Fruit fly (Drosophila melanogaster) whole organism, prepupa: ENCODE measurements around the gene Mst77F.

Experiments
- Blimp-1 ChIP-seq: fragments of 200-800 bp; sonication (Bioruptor generic); optimal IDR thresholded peaks from 3 replicates; lab custom pipeline; 2017; ENCODE audit warnings: missing biosample characterization, missing genetic modification characterization, mild to moderate bottlenecking, moderate library complexity, missing genetic modification reagents
- CG10631 ChIP-seq: fragments of 200-800 bp; sonication (Bioruptor generic); optimal IDR thresholded peaks from 2 replicates; lab custom pipeline; 2016; ENCODE audit warnings: missing biosample characterization, missing genetic modification characterization
- CG10669 ChIP-seq: fragments of 200-800 bp; sonication (Bioruptor generic); optimal IDR thresholded peaks from 3 replicates; lab custom pipeline; 2018; ENCODE audit warnings: missing biosample characterization, mild to moderate bottlenecking, missing genetic modification characterization, moderate library complexity
- CG1621 ChIP-seq: fragments of 200-800 bp; sonication (Bioruptor generic); optimal IDR thresholded peaks from 3 replicates; lab custom pipeline; 2018; ENCODE audit warnings: missing biosample characterization, mild to moderate bottlenecking, missing genetic modification characterization
- CG32006 ChIP-seq: fragments of 200-800 bp; sonication (Bioruptor generic); optimal IDR thresholded peaks from 3 replicates; lab custom pipeline; 2017; ENCODE audit warnings: missing biosample characterization, mild to moderate bottlenecking, missing genetic modification characterization
- CG3919 ChIP-seq: fragments of 200-800 bp; sonication (Bioruptor generic); optimal IDR thresholded peaks from 3 replicates; lab custom pipeline; 2016; ENCODE audit warnings: missing biosample characterization, missing genetic modification characterization
- CG4318 ChIP-seq: fragments of 200-800 bp; sonication (Bioruptor generic); optimal IDR thresholded peaks from 3 replicates; lab custom pipeline; 2017; ENCODE audit warnings: missing biosample characterization, mild to moderate bottlenecking, missing genetic modification characterization
- CG6276 ChIP-seq: fragments of 200-800 bp; sonication (Bioruptor generic); optimal IDR thresholded peaks from 2 replicates; lab custom pipeline; 2017; ENCODE audit warnings: missing biosample characterization, mild to moderate bottlenecking, missing genetic modification characterization
- CG6792 ChIP-seq: fragments of 200-800 bp; sonication (Bioruptor generic); optimal IDR thresholded peaks from 3 replicates; lab custom pipeline; 2016; ENCODE audit warnings: missing biosample characterization, missing genetic modification characterization
- CG6808 ChIP-seq: fragments of 200-800 bp; sonication (Bioruptor generic); optimal IDR thresholded peaks from 3 replicates; lab custom pipeline; 2017; ENCODE audit warnings: missing biosample characterization, missing genetic modification characterization, mild to moderate bottlenecking, moderate library complexity, missing genetic modification reagents
- CG8119 ChIP-seq: fragments of 200-800 bp; sonication (Bioruptor generic); IDR thresholded peaks from 3 replicates; pipeline ENCODE4 v1.3.6; 2022; ENCODE audit warnings: missing biosample characterization, missing genetic modification characterization
- CG8319 ChIP-seq: fragments of 200-800 bp; sonication (Bioruptor generic); optimal IDR thresholded peaks from 3 replicates; lab custom pipeline; 2016; ENCODE audit warnings: missing biosample characterization, missing genetic modification characterization
- CG9139 ChIP-seq: fragments of 200-800 bp; sonication (Bioruptor generic); optimal IDR thresholded peaks from 3 replicates; lab custom pipeline; 2017; ENCODE audit warnings: missing biosample characterization, mild to moderate bottlenecking, missing genetic modification characterization
- Eip75B ChIP-seq: fragments of 200-800 bp; sonication (Bioruptor generic); optimal IDR thresholded peaks from 3 replicates; lab custom pipeline; 2016; ENCODE audit warnings: missing biosample characterization, missing genetic modification characterization
- Eip78C ChIP-seq: fragments of 200-800 bp; sonication (Bioruptor generic); peaks from one replicate; lab custom pipeline; 2016; ENCODE audit warnings: missing biosample characterization, missing genetic modification characterization
- Ets21C ChIP-seq: fragments of 200-800 bp; sonication (Bioruptor generic); optimal IDR thresholded peaks from 3 replicates; lab custom pipeline; 2016; ENCODE audit warnings: missing biosample characterization, missing genetic modification characterization
- Ets96B ChIP-seq: fragments of 200-800 bp; optimal IDR thresholded peaks from 2 replicates; lab custom pipeline; 2019; ENCODE audit warnings: missing biosample characterization, mild to moderate bottlenecking, missing genetic modification characterization, moderate library complexity
- Hr38 ChIP-seq: sonication (Bioruptor generic); optimal IDR thresholded peaks from 2 replicates; lab custom pipeline; 2016; ENCODE audit warnings: missing biosample characterization, missing genetic modification characterization
- Hr4 ChIP-seq: fragments of 200-800 bp; sonication (Bioruptor generic); optimal IDR thresholded peaks from 3 replicates; lab custom pipeline; 2016; ENCODE audit warnings: missing biosample characterization, missing genetic modification characterization
- Lpt ChIP-seq: fragments of 200-800 bp; sonication (Bioruptor generic); optimal IDR thresholded peaks from 3 replicates; lab custom pipeline; 2016; ENCODE audit warnings: missing biosample characterization, missing genetic modification characterization
- Met ChIP-seq: fragments of 200-800 bp; sonication (Bioruptor generic); optimal IDR thresholded peaks from 3 replicates; lab custom pipeline; 2016; ENCODE audit warnings: missing biosample characterization, missing genetic modification characterization
- Smox ChIP-seq: fragments of 200-800 bp; sonication (Bioruptor generic); optimal IDR thresholded peaks from 3 replicates; lab custom pipeline; 2016; ENCODE audit warnings: missing biosample characterization, missing genetic modification characterization
- Sox102F ChIP-seq: fragments of 200-800 bp; sonication (Bioruptor generic); optimal IDR thresholded peaks from 2 replicates; lab custom pipeline; 2016; ENCODE audit warnings: missing biosample characterization, mild to moderate bottlenecking, missing genetic modification characterization
- Sox14 ChIP-seq: fragments of 200-800 bp; sonication (Bioruptor generic); optimal IDR thresholded peaks from 3 replicates; lab custom pipeline; 2016; ENCODE audit warnings: missing biosample characterization, missing genetic modification characterization
- Sox15 ChIP-seq: fragments of 200-800 bp; sonication (Bioruptor generic); optimal IDR thresholded peaks from 3 replicates; lab custom pipeline; 2016; ENCODE audit warnings: missing biosample characterization, missing genetic modification characterization
- achi ChIP-seq: fragments of 200-800 bp; sonication (Bioruptor generic); optimal IDR thresholded peaks from 3 replicates; lab custom pipeline; 2016; ENCODE audit warnings: missing biosample characterization, missing genetic modification characterization
- acj6 ChIP-seq: fragments of 200-800 bp; sonication (Bioruptor generic); optimal IDR thresholded peaks from 3 replicates; lab custom pipeline; 2016; ENCODE audit warnings: missing biosample characterization, missing genetic modification characterization
- dac ChIP-seq: fragments of 200-800 bp; sonication (Bioruptor generic); optimal IDR thresholded peaks from 2 replicates; lab custom pipeline; 2017; ENCODE audit warnings: missing biosample characterization, mild to moderate bottlenecking, missing genetic modification characterization
- dsx ChIP-seq: fragments of 200-800 bp; optimal IDR thresholded peaks from 3 replicates; lab custom pipeline; 2019; ENCODE audit warnings: missing biosample characterization, mild to moderate bottlenecking, missing genetic modification characterization, moderate library complexity; ENCODE audit not compliant: poor library complexity, severe bottlenecking
- esn ChIP-seq: fragments of 200-800 bp; sonication (Bioruptor generic); optimal IDR thresholded peaks from 2 replicates; lab custom pipeline; 2016; ENCODE audit warnings: missing biosample characterization, mild to moderate bottlenecking, missing genetic modification characterization, moderate library complexity
- fkh ChIP-seq: fragments of 200-800 bp; sonication (Bioruptor generic); optimal IDR thresholded peaks from 3 replicates; lab custom pipeline; 2017; ENCODE audit warnings: missing biosample characterization, mild to moderate bottlenecking, missing genetic modification characterization, moderate library complexity
- lz ChIP-seq: fragments of 200-800 bp; sonication (Bioruptor generic); optimal IDR thresholded peaks from 3 replicates; lab custom pipeline; 2016; ENCODE audit warnings: missing biosample characterization, missing genetic modification characterization
- net ChIP-seq: fragments of 200-800 bp; sonication (Bioruptor generic); optimal IDR thresholded peaks from 3 replicates; lab custom pipeline; 2016; ENCODE audit warnings: missing biosample characterization, missing genetic modification characterization
- pdm3 ChIP-seq: fragments of 200-800 bp; sonication (Bioruptor generic); optimal IDR thresholded peaks from 3 replicates; lab custom pipeline; 2016; ENCODE audit warnings: missing biosample characterization, missing genetic modification characterization
- ss ChIP-seq, 2 experiments: fragments of 200-800 bp; sonication (Bioruptor generic); optimal IDR thresholded peaks; 2 replicates in 1 of 2; 3 replicates in 1 of 2; lab custom pipeline; 2017 to 2018; ENCODE audit warnings: mild to moderate bottlenecking in 2 of 2, missing biosample characterization in 2 of 2, missing genetic modification characterization in 2 of 2, moderate library complexity in 1 of 2
- topi ChIP-seq: fragments of 200-800 bp; sonication (Bioruptor generic); optimal IDR thresholded peaks from 3 replicates; lab custom pipeline; 2016; ENCODE audit warnings: missing biosample characterization, missing genetic modification characterization
- vri ChIP-seq: fragments of 200-800 bp; sonication (Bioruptor generic); optimal IDR thresholded peaks from 3 replicates; lab custom pipeline; 2016; ENCODE audit warnings: missing biosample characterization, mild to moderate bottlenecking, missing genetic modification characterization

The Mst77F gene

dm6 chr3L:20798325-20798846 is 19.4 kb downstream of the Mst77F start, which contains the start of the genes CG3698 and tzn (continued):
- TF ChIP-seq dac (GFP tag; lab: Kevin White, UChicago) (peak; percentile 57), Ets21C (GFP tag; lab: Kevin White, UChicago) (no peak), Sox15 (peak; percentile 72), Eip78C (GFP tag; lab: Kevin White, UChicago) (no peak), lz (GFP tag; lab: Kevin White, UChicago) (peak; percentile 86), Lpt (GFP tag; lab: Kevin White, UChicago) (no peak), acj6 (peak; percentile 86), CG6808 (GFP tag; lab: Kevin White, UChicago) (no peak), vri (GFP tag; lab: Kevin White, UChicago) (no peak), Met (no peak), Smox (no peak), Blimp-1 (peak; percentile 61), CG6792 (GFP tag; lab: Kevin White, UChicago) (no peak), net (no peak), CG32006 (GFP tag; lab: Kevin White, UChicago) (no peak), ss (GFP tag; optimal IDR thresholded peaks at IDR 0.05; lab: Kevin White, UChicago) (no peak), Sox14 (GFP tag; lab: Kevin White, UChicago) (no peak), CG8119 (GFP tag; lab: Robert Waterston, UW) (no peak)

DNA sequence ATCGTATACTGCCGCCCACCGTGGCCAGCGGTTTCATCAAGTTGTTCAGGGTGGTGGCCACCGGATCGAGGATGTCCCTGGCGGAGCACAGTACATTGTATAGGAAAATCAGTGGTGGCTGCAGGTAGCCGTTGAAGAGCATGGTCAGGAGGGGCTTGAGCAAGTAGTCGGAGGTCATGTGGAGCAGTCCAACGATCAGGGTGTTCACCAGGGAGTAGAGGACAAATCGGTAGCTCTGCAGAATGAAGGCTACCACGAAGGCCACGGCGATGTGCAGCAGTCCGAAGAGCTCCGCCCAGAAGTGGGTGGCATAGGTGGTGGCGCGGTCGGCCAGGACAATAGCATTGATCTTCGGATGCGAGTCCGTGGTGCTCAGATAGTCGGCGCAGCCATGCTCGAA is 20.4 kb downstream of the Mst77F start:
- no peak for TF ChIP-seq CG9139 (GFP tag; lab: Kevin White, UChicago)
- TF ChIP-seq topi (GFP tag; lab: Kevin White, UChicago) = no peak
- TF ChIP-seq CG6276 (GFP tag; lab: Kevin White, UChicago) = no peak
- no peak for TF ChIP-seq Blimp-1
- no peak for TF ChIP-seq CG3919 (GFP tag; lab: Kevin White, UChicago)
- no peak for TF ChIP-seq pdm3
- no peak for TF ChIP-seq Ets96B (tag; lab: Kevin White, UChicago)
- TF ChIP-seq CG4318 (GFP tag; lab: Kevin White, UChicago) = no peak
- no peak for TF ChIP-seq CG1621 (tag; lab: Kevin White, UChicago)
- TF ChIP-seq Hr4 = no peak
- TF ChIP-seq fkh = no peak
- no peak for TF ChIP-seq esn (GFP tag; lab: Kevin White, UChicago)

DNA sequence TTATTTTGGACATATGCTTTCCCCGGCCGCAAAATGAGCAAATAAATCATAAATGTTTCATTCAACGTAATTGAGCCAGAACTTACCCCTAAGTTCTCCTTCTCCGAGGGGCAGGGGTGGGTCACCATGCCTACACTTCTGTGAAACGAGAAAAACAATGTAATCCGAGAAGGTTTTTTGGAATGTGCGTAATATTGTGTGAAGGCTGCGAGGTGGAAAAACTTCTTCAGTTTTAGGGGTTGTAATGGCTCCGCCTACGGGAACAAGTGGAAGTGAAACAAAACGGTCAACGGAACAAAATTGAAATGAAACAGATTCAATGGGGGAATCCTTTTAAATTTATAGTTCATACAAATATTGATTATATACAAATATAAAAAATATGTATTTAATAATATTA is 21.1 kb downstream of the Mst77F start:
- TF ChIP-seq dsx (GFP tag; lab: Kevin White, UChicago) (no peak), acj6 (no peak), Eip75B (GFP tag; lab: Kevin White, UChicago) (no peak), CG6808 (GFP tag; lab: Kevin White, UChicago) (no peak), CG3919 (GFP tag; lab: Kevin White, UChicago) (no peak), CG9139 (GFP tag; lab: Kevin White, UChicago) (no peak), topi (GFP tag; lab: Kevin White, UChicago) (no peak), CG6792 (GFP tag; lab: Kevin White, UChicago) (no peak)
- TF ChIP-seq, all 60 proteins: peak for 0

- no peak for TF ChIP-seq Blimp-1
- no peak for TF ChIP-seq Ets96B (tag; lab: Kevin White, UChicago)
- no peak for TF ChIP-seq CG10631 (GFP tag; lab: Kevin White, UChicago)
- TF ChIP-seq Sox15 = no peak
- TF ChIP-seq Ets21C (GFP tag; lab: Kevin White, UChicago) = no peak
- no peak for TF ChIP-seq dac (GFP tag; lab: Kevin White, UChicago)
- no peak for TF ChIP-seq CG8319 (GFP tag; lab: Kevin White, UChicago)
- TF ChIP-seq dsx (GFP tag; lab: Kevin White, UChicago) = no peak
- no peak for TF ChIP-seq fkh
- TF ChIP-seq CG1621 (tag; lab: Kevin White, UChicago) = no peak
- TF ChIP-seq CG32006 (GFP tag; lab: Kevin White, UChicago) = no peak
- no peak for TF ChIP-seq Sox102F (GFP tag; lab: Kevin White, UChicago)
- TF ChIP-seq achi (GFP tag; lab: Kevin White, UChicago) = no peak
- no peak for TF ChIP-seq acj6
- TF ChIP-seq CG10669 (GFP tag; lab: Kevin White, UChicago) = no peak
- TF ChIP-seq Hr38 (GFP tag; lab: Kevin White, UChicago) = no peak
- TF ChIP-seq, all 60 proteins: peak for 0
These were observed 25.1 kb downstream of the Mst77F start, which contains the start of gene Six4 for dm6 chr3L:20792693-20793092. Gene Six4, minus strand, starts transcription at chr3L:20792777.
